Fruit fly (Drosophila melanogaster) whole organism, embryonic: ENCODE measurements around the gene CG15891.
A peak's percentile ranks its signal among the peaks of the same experiment; 100 is the strongest.

ENCODE experiments used
- Bgb ChIP-seq: fragments of 200-800 bp; sonication (Bioruptor generic); IDR thresholded peaks from 2 replicates; pipeline ENCODE4 v1.3.6; 2022; ENCODE audit warnings: missing biosample characterization, missing genetic modification characterization; ENCODE audit not compliant: partially characterized antibody
- BtbVII ChIP-seq: fragments of 200-800 bp; sonication (Bioruptor generic); optimal IDR thresholded peaks from 3 replicates; lab custom pipeline; 2017; ENCODE audit warnings: missing biosample characterization, mild to moderate bottlenecking, missing genetic modification characterization
- CG10462 ChIP-seq: fragments of 200-800 bp; sonication (Bioruptor generic); optimal IDR thresholded peaks from 2 replicates; lab custom pipeline; 2016; ENCODE audit warnings: missing biosample characterization, missing genetic modification characterization
- CG10979 ChIP-seq: fragments of 200-800 bp; sonication (Bioruptor generic); optimal IDR thresholded peaks from 2 replicates; lab custom pipeline; 2018; ENCODE audit warnings: missing biosample characterization, mild to moderate bottlenecking, missing genetic modification characterization, moderate library complexity
- CG12155 ChIP-seq: fragments of 200-800 bp; sonication (Bioruptor generic); optimal IDR thresholded peaks from 3 replicates; lab custom pipeline; 2016; ENCODE audit warnings: missing biosample characterization, missing genetic modification characterization
- CG12659 ChIP-seq: fragments of 200-800 bp; sonication (Bioruptor generic); optimal IDR thresholded peaks from 3 replicates; lab custom pipeline; 2017; ENCODE audit warnings: mild to moderate bottlenecking, missing biosample characterization, missing genetic modification reagents, missing genetic modification characterization
- CG1529 ChIP-seq: fragments of 200-800 bp; sonication (Bioruptor generic); optimal IDR thresholded peaks from 3 replicates; lab custom pipeline; 2018; ENCODE audit warnings: missing biosample characterization, missing genetic modification characterization
- CG15696 ChIP-seq: fragments of 200-800 bp; sonication (Bioruptor generic); optimal IDR thresholded peaks from 2 replicates; lab custom pipeline; 2019; ENCODE audit warnings: missing biosample characterization, mild to moderate bottlenecking, missing genetic modification characterization, moderate library complexity
- CG1602 ChIP-seq: fragments of 200-800 bp; sonication (Bioruptor generic); optimal IDR thresholded peaks from 3 replicates; lab custom pipeline; 2016; ENCODE audit warnings: missing biosample characterization, missing genetic modification characterization
- CG16863 ChIP-seq: fragments of 200-800 bp; sonication (Bioruptor generic); optimal IDR thresholded peaks from 3 replicates; lab custom pipeline; 2016; ENCODE audit warnings: missing biosample characterization, missing genetic modification characterization
- CG33213 ChIP-seq: fragments of 200-800 bp; sonication (Bioruptor generic); optimal IDR thresholded peaks from 3 replicates; lab custom pipeline; 2016; ENCODE audit warnings: missing biosample characterization, missing genetic modification characterization
- CG34224 ChIP-seq: fragments of 200-800 bp; sonication (Bioruptor generic); IDR thresholded peaks from 3 replicates; pipeline ENCODE4 v1.3.6; 2022; ENCODE audit warnings: missing biosample characterization, missing genetic modification characterization; ENCODE audit not compliant: partially characterized antibody
- CG34422 ChIP-seq: fragments of 200-800 bp; sonication (Bioruptor generic); IDR thresholded peaks from 3 replicates; pipeline ENCODE4 v1.3.6; 2022; ENCODE audit warnings: missing biosample characterization, missing genetic modification characterization
- CG4424 ChIP-seq: fragments of 200-800 bp; sonication (Bioruptor generic); optimal IDR thresholded peaks from 3 replicates; lab custom pipeline; 2016; ENCODE audit warnings: missing biosample characterization, missing genetic modification characterization
- CG7786 ChIP-seq: fragments of 200-800 bp; sonication (Bioruptor generic); optimal IDR thresholded peaks from 2 replicates; lab custom pipeline; 2016; ENCODE audit warnings: missing biosample characterization, missing genetic modification characterization
- CG8089 ChIP-seq: fragments of 200-800 bp; sonication (Bioruptor generic); optimal IDR thresholded peaks from 3 replicates; lab custom pipeline; 2016; ENCODE audit warnings: missing biosample characterization, missing genetic modification characterization
- CG9817 ChIP-seq: fragments of 200-800 bp; sonication (Bioruptor generic); optimal IDR thresholded peaks from 2 replicates; lab custom pipeline; 2018; ENCODE audit warnings: missing biosample characterization, mild to moderate bottlenecking, missing genetic modification characterization, moderate library complexity
- CkIIα-i1 ChIP-seq: fragments of 200-800 bp; sonication (Bioruptor generic); IDR thresholded peaks from 2 replicates; pipeline ENCODE4 v1.3.6; 2022; ENCODE audit warnings: missing biosample characterization, missing genetic modification characterization
- Fer2 ChIP-seq: fragments of 200-800 bp; sonication (Bioruptor generic); optimal IDR thresholded peaks from 2 replicates; lab custom pipeline; 2018; ENCODE audit warnings: missing biosample characterization, mild to moderate bottlenecking, missing genetic modification characterization, moderate library complexity
- GATAe ChIP-seq: fragments of 200-800 bp; sonication (Bioruptor generic); conservative IDR thresholded peaks from 2 replicates; pipeline ENCODE4 v1.3.6; 2022; ENCODE audit warnings: missing biosample characterization, missing genetic modification characterization
- HLH3B ChIP-seq: fragments of 200-800 bp; sonication (Bioruptor generic); IDR thresholded peaks from 2 replicates; pipeline ENCODE4 v1.3.6; 2022; ENCODE audit warnings: missing biosample characterization, missing genetic modification characterization
- Max ChIP-seq: fragments of 200-800 bp; sonication (Bioruptor generic); optimal IDR thresholded peaks from 2 replicates; lab custom pipeline; 2016; ENCODE audit warnings: missing biosample characterization, mild to moderate bottlenecking, missing genetic modification characterization
- Med ChIP-seq: fragments of 200-800 bp; sonication (Bioruptor generic); peaks from one replicate; lab custom pipeline; 2016; ENCODE audit warnings: missing biosample characterization, missing genetic modification characterization, mild to moderate bottlenecking, inconsistent platforms, moderate library complexity
- Opbp ChIP-seq: fragments of 200-800 bp; sonication (Bioruptor generic); IDR thresholded peaks from 3 replicates; pipeline ENCODE4 v1.3.6; 2022; ENCODE audit warnings: missing biosample characterization, missing genetic modification characterization; ENCODE audit not compliant: partially characterized antibody
- Ptx1 ChIP-seq: fragments of 200-800 bp; sonication (Bioruptor generic); IDR thresholded peaks from 2 replicates; pipeline ENCODE4 v1.3.6; 2022; ENCODE audit warnings: missing biosample characterization, missing genetic modification characterization
- Sin3A ChIP-seq: fragments of >200 bp; optimal IDR thresholded peaks from 2 replicates; lab custom pipeline; 2018
- Sry-δ ChIP-seq: fragments of 200-800 bp; sonication (Bioruptor generic); optimal IDR thresholded peaks from 2 replicates; lab custom pipeline; 2016; ENCODE audit warnings: missing biosample characterization, missing genetic modification characterization
- Tbp ChIP-seq: fragments of >200 bp; optimal IDR thresholded peaks from 2 replicates; lab custom pipeline; 2018; ENCODE audit warnings: missing biosample characterization, missing genetic modification characterization
- abd-A ChIP-seq: fragments of 200-800 bp; sonication (Bioruptor generic); optimal IDR thresholded peaks from 3 replicates; lab custom pipeline; 2019; ENCODE audit warnings: missing biosample characterization, mild to moderate bottlenecking, missing genetic modification characterization, moderate library complexity
- bab2 ChIP-seq: fragments of 200-800 bp; sonication (Bioruptor generic); optimal IDR thresholded peaks from 2 replicates; lab custom pipeline; 2016; ENCODE audit warnings: missing biosample characterization, missing genetic modification characterization
- bowl ChIP-seq: fragments of 200-800 bp; sonication (Bioruptor generic); IDR thresholded peaks from 2 replicates; pipeline ENCODE4 v1.3.6; 2022; ENCODE audit warnings: missing biosample characterization, missing genetic modification characterization
- corto ChIP-seq: fragments of 200-800 bp; sonication (Bioruptor generic); optimal IDR thresholded peaks from 2 replicates; lab custom pipeline; 2016; ENCODE audit warnings: missing biosample characterization, mild to moderate bottlenecking, missing genetic modification characterization, moderate library complexity
- crc ChIP-seq: fragments of 200-800 bp; sonication (Bioruptor generic); optimal IDR thresholded peaks from 2 replicates; lab custom pipeline; 2016; ENCODE audit warnings: missing biosample characterization, missing genetic modification characterization
- crol ChIP-seq: fragments of 200-800 bp; sonication (Bioruptor generic); IDR thresholded peaks from 2 replicates; pipeline ENCODE4 v1.3.6; 2022; ENCODE audit warnings: missing biosample characterization, missing genetic modification characterization
- crp ChIP-seq, 2 experiments: fragments of 200-800 bp; sonication (Bioruptor generic); optimal IDR thresholded peaks; 2 replicates in 1 of 2; 3 replicates in 1 of 2; lab custom pipeline; 2017; ENCODE audit warnings: missing biosample characterization in 2 of 2, missing genetic modification characterization in 2 of 2, mild to moderate bottlenecking in 1 of 2, moderate library complexity in 1 of 2
- ems ChIP-seq: fragments of 200-800 bp; sonication (Bioruptor generic); optimal IDR thresholded peaks from 3 replicates; lab custom pipeline; 2016; ENCODE audit warnings: missing biosample characterization, missing genetic modification characterization
- gsb-n ChIP-seq: fragments of 200-800 bp; sonication (Bioruptor generic); optimal IDR thresholded peaks from 3 replicates; lab custom pipeline; 2018; ENCODE audit warnings: missing biosample characterization, mild to moderate bottlenecking, missing genetic modification characterization
- kni ChIP-seq: fragments of 200-800 bp; sonication (Bioruptor generic); optimal IDR thresholded peaks from 3 replicates; lab custom pipeline; 2017; ENCODE audit warnings: mild to moderate bottlenecking, missing biosample characterization, missing genetic modification reagents, missing genetic modification characterization
- lab ChIP-seq: fragments of 200-800 bp; sonication (Bioruptor generic); optimal IDR thresholded peaks from 3 replicates; lab custom pipeline; 2017; ENCODE audit warnings: missing biosample characterization, missing genetic modification characterization, mild to moderate bottlenecking, moderate library complexity, missing genetic modification reagents
- lilli ChIP-seq: fragments of 200-800 bp; sonication (Bioruptor generic); optimal IDR thresholded peaks from 3 replicates; lab custom pipeline; 2016; ENCODE audit warnings: missing biosample characterization, missing genetic modification characterization
- lov ChIP-seq, 2 experiments: fragments of 200-800 bp in 1 of 2; fragments of >200 bp in 1 of 2; sonication (Bioruptor generic) in 1 of 2; IDR thresholded peaks in 1 of 2; optimal IDR thresholded peaks in 1 of 2; 2 replicates in 1 of 2; 3 replicates in 1 of 2; pipeline versions ENCODE4 v1.3.6 to Lab custom; 2017 to 2022; ENCODE audit warnings: missing biosample characterization in 1 of 2, missing genetic modification characterization in 1 of 2
- pho ChIP-seq: fragments of 200-800 bp; sonication (Bioruptor generic); optimal IDR thresholded peaks from 2 replicates; lab custom pipeline; 2016; ENCODE audit warnings: missing biosample characterization, missing genetic modification characterization
- slbo ChIP-seq: fragments of 200-800 bp; sonication (Bioruptor generic); IDR thresholded peaks from 2 replicates; pipeline ENCODE4 v1.3.6; 2022; ENCODE audit warnings: missing biosample characterization, missing genetic modification characterization
- sr ChIP-seq: fragments of 200-800 bp; sonication (Bioruptor generic); IDR thresholded peaks from 3 replicates; pipeline ENCODE4 v1.3.6; 2022; ENCODE audit warnings: missing biosample characterization, missing genetic modification characterization
- sug ChIP-seq: fragments of 200-800 bp; optimal IDR thresholded peaks from 2 replicates; lab custom pipeline; 2019; ENCODE audit warnings: missing biosample characterization, mild to moderate bottlenecking, missing genetic modification characterization, moderate library complexity
- unpg ChIP-seq: fragments of 200-800 bp; sonication (Bioruptor generic); optimal IDR thresholded peaks from 3 replicates; lab custom pipeline; 2018; ENCODE audit warnings: missing biosample characterization, mild to moderate bottlenecking, missing genetic modification characterization, moderate library complexity
- zf30C ChIP-seq: fragments of 200-800 bp; sonication (Bioruptor generic); optimal IDR thresholded peaks from 3 replicates; lab custom pipeline; 2018; ENCODE audit warnings: missing biosample characterization, mild to moderate bottlenecking, missing genetic modification characterization

CG15891 gene

dm6 chrX:6295129-6295539 is at the start of gene CG15891, which contains the start of gene CG3815 (continued):
- no peak for TF ChIP-seq corto (GFP tag; lab: Kevin White, UChicago)
- TF ChIP-seq Sry-δ, result peak; percentile 71
- no peak for TF ChIP-seq sr (GFP tag; lab: Robert Waterston, UW)
- TF ChIP-seq ems (GFP tag; lab: Kevin White, UChicago), result no peak
- peak in 1 of 2 experiments; percentile 36 for TF ChIP-seq crp (GFP tag; optimal IDR thresholded peaks at IDR 0.05; lab: Kevin White, UChicago)
- TF ChIP-seq CG7786 (GFP tag; lab: Kevin White, UChicago), result peak; percentile 45
- no peak for TF ChIP-seq CG10462 (GFP tag; lab: Kevin White, UChicago)
- no peak for TF ChIP-seq abd-A (tag; lab: Kevin White, UChicago)
- peak; percentile 68 for TF ChIP-seq lilli
- TF ChIP-seq Fer2 (tag; lab: Kevin White, UChicago), result peak; percentile 41
- TF ChIP-seq Opbp, result 0 out of 3 replicates have a peak, but pooled peaks have one; percentile 48
- TF ChIP-seq CG8089 (GFP tag; lab: Kevin White, UChicago), result no peak
- TF ChIP-seq Max (GFP tag; lab: Kevin White, UChicago), result peak; percentile 2
- TF ChIP-seq lov (optimal IDR thresholded peaks at IDR 0.05; lab: Kevin White, UChicago), result no peak
- TF ChIP-seq lov (GFP tag; IDR thresholded peaks at IDR 0.05; lab: Robert Waterston, UW), result no peak
- TF ChIP-seq Sin3A (lab: Kevin White, UChicago), result peak; percentile 89
- TF ChIP-seq CkIIα-i1 (GFP tag; lab: Robert Waterston, UW), result no peak
- no peak for TF ChIP-seq zf30C
- peak; percentile 7 for TF ChIP-seq CG4424 (GFP tag; lab: Kevin White, UChicago)
- peak; percentile 53; the same call in 1 of the 2 replicates for TF ChIP-seq HLH3B (GFP tag; lab: Robert Waterston, UW)
- TF ChIP-seq crc (GFP tag; lab: Kevin White, UChicago), result no peak
- TF ChIP-seq gsb-n, result no peak
- TF ChIP-seq CG34224 (GFP tag; lab: Robert Waterston, UW), result 0 out of 3 replicates have a peak, but pooled peaks have one; percentile 23
- TF ChIP-seq CG1529 (GFP tag; lab: Kevin White, UChicago), result no peak
- TF ChIP-seq CG1602 (GFP tag; lab: Kevin White, UChicago), result no peak
- TF ChIP-seq BtbVII (GFP tag; lab: Kevin White, UChicago), result no peak
- TF ChIP-seq unpg (GFP tag; lab: Kevin White, UChicago), result peak; percentile 44
- peak; percentile 81 for TF ChIP-seq CG12155 (GFP tag; lab: Kevin White, UChicago)
- TF ChIP-seq, all 482 proteins: peak for 232

- TF ChIP-seq Med (GFP tag; lab: Kevin White, UChicago) (no peak), lab (GFP tag; lab: Kevin White, UChicago) (peak; percentile 54), CG15696 (tag; lab: Kevin White, UChicago) (no peak), CG9817 (no peak), crol (peak; percentile 81), sug (tag; lab: Kevin White, UChicago) (peak; percentile 63)
These were observed 49.5 kb upstream of the CG15891 start for dm6 chrX:6344538-6345074.

- TF ChIP-seq CG16863 (GFP tag; lab: Kevin White, UChicago), result peak; percentile 21
- peak; percentile 58; the same call in 1 of the 2 replicates for TF ChIP-seq bowl (GFP tag; lab: Robert Waterston, UW)
- peak; percentile 14 for TF ChIP-seq bab2 (GFP tag; lab: Kevin White, UChicago)
- no peak for TF ChIP-seq CG33213 (GFP tag; lab: Kevin White, UChicago)
- TF ChIP-seq Bgb (GFP tag; lab: Robert Waterston, UW), result peak; percentile 25; the same call in 1 of the 2 replicates
- TF ChIP-seq GATAe (GFP tag; lab: Robert Waterston, UW), result no peak
- TF ChIP-seq Tbp (GFP tag; lab: Kevin White, UChicago), result no peak
- TF ChIP-seq CG12659 (GFP tag; lab: Kevin White, UChicago), result no peak
- TF ChIP-seq slbo (GFP tag; lab: Robert Waterston, UW), result 0 out of 2 replicates have a peak, but pooled peaks have one; percentile 7
- TF ChIP-seq Ptx1 (GFP tag; lab: Robert Waterston, UW), result peak; percentile 78
- peak; percentile 68; the same call in 1 of the 3 replicates for TF ChIP-seq CG34422 (GFP tag; lab: Robert Waterston, UW)
- peak; percentile 31 for TF ChIP-seq CG10979
- no peak for TF ChIP-seq Sry-δ
- TF ChIP-seq pho, result no peak
- peak; percentile 69 for TF ChIP-seq kni (GFP tag; lab: Kevin White, UChicago)
These were observed 48.8 kb upstream of the CG15891 start for dm6 chrX:6343786-6344537.
